Worm (Caenorhabditis elegans) whole organism, L4 larva: ENCODE data around the gene C33D9.10.

Experiments used
- aha-1 ChIP-seq: fragments of 150-350 bp; peaks from one replicate; lab custom pipeline; 2014; ENCODE audit warnings: missing biosample characterization, missing genetic modification characterization
- ceh-82 ChIP-seq: sonication (generic microtip); optimal IDR thresholded peaks from 2 replicates; lab custom pipeline; 2017; ENCODE audit warnings: missing biosample characterization, missing genetic modification characterization
- ces-1 ChIP-seq: fragments of 150-350 bp; sonication (generic microtip); optimal IDR thresholded peaks from 4 replicates; lab custom pipeline; 2014; ENCODE audit warnings: missing biosample characterization, missing genetic modification reagents, missing genetic modification characterization
- lir-3 ChIP-seq: sonication (generic microtip); optimal IDR thresholded peaks from 2 replicates; lab custom pipeline; 2016; ENCODE audit warnings: mild to moderate bottlenecking, missing genetic modification characterization, missing compliant biosample characterization
- lsy-2 ChIP-seq, 2 experiments: fragments of 150-350 bp in 1 of 2; sonication (generic microtip) in 1 of 2; optimal IDR thresholded peaks; 2 replicates each; lab custom pipeline; 2014 to 2017; ENCODE audit warnings: missing biosample characterization in 2 of 2, missing genetic modification characterization in 2 of 2
- mdl-1 ChIP-seq, 2 experiments: fragments of 150-350 bp in 1 of 2; sonication (generic microtip) in 1 of 2; optimal IDR thresholded peaks; 2 replicates each; lab custom pipeline; 2014 to 2017; ENCODE audit warnings: missing biosample characterization in 2 of 2, missing genetic modification characterization in 2 of 2
- nhr-76 ChIP-seq: fragments of 150-350 bp; optimal IDR thresholded peaks from 2 replicates; lab custom pipeline; 2014; ENCODE audit warnings: missing biosample characterization, missing genetic modification characterization
- pqm-1 ChIP-seq: sonication (generic microtip); optimal IDR thresholded peaks from 2 replicates; lab custom pipeline; 2017; ENCODE audit warnings: missing biosample characterization, missing genetic modification characterization
- unc-62 ChIP-seq, 3 experiments: fragments of 150-350 bp in 1 of 3; sonication (generic microtip); optimal IDR thresholded peaks in 2 of 3; peaks in 1 of 3; 1 replicate in 1 of 3; 2 replicates in 2 of 3; lab custom pipeline; 2014 to 2017; ENCODE audit warnings: missing biosample characterization in 3 of 3, missing genetic modification characterization in 3 of 3, missing genetic modification reagents in 3 of 3, missing genotype in 1 of 3
- zag-1 ChIP-seq: fragments of 150-350 bp; optimal IDR thresholded peaks from 2 replicates; lab custom pipeline; 2014; ENCODE audit warnings: missing biosample characterization, missing genetic modification characterization

DNA sequence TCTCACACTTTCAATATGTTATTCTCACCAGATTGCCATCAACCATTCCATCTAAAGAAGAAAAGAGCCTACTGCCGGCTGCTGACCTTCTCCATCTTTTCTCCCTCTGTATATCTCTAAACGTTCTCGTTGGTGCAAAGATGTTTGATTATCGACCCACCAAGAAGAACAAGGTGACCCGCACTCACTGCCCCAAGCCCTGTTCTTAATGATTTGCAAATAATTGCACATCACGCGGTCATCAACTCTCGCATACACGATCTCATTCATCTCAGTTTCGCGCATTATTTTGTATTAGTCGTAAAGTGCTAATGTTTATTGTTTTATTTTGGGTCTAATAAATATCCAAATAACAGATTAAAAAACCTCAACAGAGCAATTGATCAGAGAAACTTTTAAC lies 31.5 kb upstream of the C33D9.10 start:
- no peak for TF ChIP-seq aha-1 (tag; lab: Kevin White, UChicago)
- no peak for TF ChIP-seq unc-62 (GFP tag; optimal IDR thresholded peaks at IDR 0.05 in 1 of 2; lab: Kevin White, UChicago)
- TF ChIP-seq unc-62 (tag; optimal IDR thresholded peaks at IDR 0.05; lab: Kevin White, UChicago), result no peak
- no peak for TF ChIP-seq lsy-2 (tag; optimal IDR thresholded peaks at IDR 0.05; lab: Kevin White, UChicago)
- no peak for TF ChIP-seq zag-1 (tag; lab: Kevin White, UChicago)
- TF ChIP-seq mdl-1 (tag; optimal IDR thresholded peaks at IDR 0.05; lab: Kevin White, UChicago), result no peak
- TF ChIP-seq lir-3 (tag; lab: Kevin White, UChicago), result no peak
- no peak for TF ChIP-seq nhr-76
- TF ChIP-seq ces-1 (GFP tag; lab: Kevin White, UChicago), result no peak
- no peak for TF ChIP-seq ceh-82
- TF ChIP-seq pqm-1 (tag; lab: Kevin White, UChicago), result no peak
